Worm (Caenorhabditis elegans): ENCODE measurements around the gene toc-1.

Gene toc-1

DNA sequence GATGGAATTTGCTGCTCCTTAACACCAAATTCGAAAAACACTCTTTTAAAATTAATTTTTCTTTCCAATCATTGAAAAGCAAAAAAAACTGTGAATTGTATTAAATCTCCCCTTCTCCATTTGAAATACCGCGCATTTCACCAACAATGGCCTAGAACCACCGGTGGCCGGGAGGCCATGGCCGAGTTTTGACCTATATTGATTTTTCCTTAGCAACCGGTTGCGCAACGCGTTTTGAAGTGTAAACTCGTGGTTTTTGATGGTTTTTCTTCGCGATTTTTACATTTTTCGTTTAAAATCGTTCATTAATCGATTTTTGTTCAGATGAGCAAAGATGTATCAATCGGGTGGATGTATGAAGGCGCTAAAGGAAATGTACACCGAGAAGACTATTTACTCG lies 33.2 kb downstream of the toc-1 start, which contains the start of gene mog-3 (continued):
- TF ChIP-seq mef-2 (tag; optimal IDR thresholded peaks at IDR 0.05), result no peak

DNA sequence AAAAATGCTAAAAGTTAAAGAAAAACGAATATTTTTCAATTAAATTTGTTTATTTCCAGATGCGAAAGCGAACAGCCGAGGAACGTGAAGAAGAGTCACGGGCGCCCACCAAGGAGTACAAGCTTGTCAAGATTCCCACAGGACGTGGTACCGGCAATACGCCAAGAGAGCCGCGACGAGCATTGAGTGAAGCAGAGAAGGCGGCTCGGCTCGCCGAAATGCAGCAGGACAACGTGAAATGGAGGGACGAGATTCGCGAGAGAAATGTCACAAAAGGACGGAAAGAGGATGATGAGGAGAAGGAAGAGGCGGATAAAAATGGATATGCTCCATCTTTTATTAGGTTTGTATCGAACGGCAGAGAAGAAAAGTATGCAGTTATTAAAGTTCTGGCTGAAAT lies 35.4 kb downstream of the toc-1 start:
- TF ChIP-seq lin-39 (tag; optimal IDR thresholded peaks at IDR 0.05) (no peak), efl-1 (optimal IDR thresholded peaks at IDR 0.05) (no peak), efl-1 (GFP tag; optimal IDR thresholded peaks at IDR 0.05 in 1 of 2) (peak in 1 of 2 experiments; percentile 89)

DNA sequence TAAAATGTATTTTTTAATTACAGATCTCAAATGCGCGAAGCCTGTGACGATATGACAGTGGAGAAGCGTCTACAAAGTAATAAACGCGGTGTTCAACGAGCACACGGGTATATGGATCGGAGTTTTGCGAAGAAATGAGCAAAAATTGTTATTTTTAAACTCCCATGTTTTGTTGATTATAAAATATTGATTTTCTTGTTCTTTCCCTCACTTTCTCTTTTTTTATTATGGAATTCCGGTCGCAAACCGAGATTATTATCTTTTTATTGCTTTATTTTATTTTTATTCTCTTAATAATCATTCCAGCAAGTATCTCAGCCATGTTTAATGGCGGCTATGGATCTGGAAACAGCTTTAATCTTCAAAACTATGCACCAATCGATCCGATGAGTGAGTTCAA lies 35.9 kb downstream of the toc-1 start, which contains the start of gene pqe-1:
TSS of gene pqe-1 (plus strand) at position 301 of the 400 bp plus-strand sequence.
- TF ChIP-seq lsy-2 (tag; optimal IDR thresholded peaks at IDR 0.05), result no peak

DNA sequence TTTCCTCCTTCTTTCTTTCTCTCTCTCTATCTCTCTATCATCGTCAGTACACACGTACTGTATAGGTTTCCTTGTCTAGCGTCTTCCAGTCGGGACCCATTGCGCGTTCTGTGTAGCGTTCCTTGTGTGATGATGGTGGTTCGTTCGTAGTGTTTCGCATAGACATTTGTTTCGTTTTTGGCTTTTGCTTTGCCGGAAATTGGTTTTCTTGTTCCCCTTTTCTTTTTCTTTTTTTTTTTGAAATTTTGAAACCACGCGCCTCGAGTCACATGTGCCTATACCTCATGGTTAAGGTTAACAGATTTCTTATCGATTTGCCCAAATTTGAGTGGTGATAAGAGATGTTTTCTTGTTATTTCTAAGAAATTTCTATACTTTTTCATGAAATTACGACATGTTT lies 43.6 kb downstream of the toc-1 start:
- TF ChIP-seq egl-13 (tag; optimal IDR thresholded peaks at IDR 0.05), result no peak
- no peak for TF ChIP-seq sptf-1 (tag; optimal IDR thresholded peaks at IDR 0.05)
- no peak for TF ChIP-seq ceh-88 (GFP tag; IDR thresholded peaks at IDR 0.05)
- no peak for TF ChIP-seq nhr-47 (tag; optimal IDR thresholded peaks at IDR 0.05)
- TF ChIP-seq mab-9 (GFP tag; IDR thresholded peaks at IDR 0.05), result no peak
- no peak for TF ChIP-seq elt-3 (tag; optimal IDR thresholded peaks at IDR 0.05)
- TF ChIP-seq fkh-4 (tag; optimal IDR thresholded peaks at IDR 0.05; ENCODE audit: borderline replicate concordance), result no peak
- no peak for TF ChIP-seq F16B12.6 (tag; optimal IDR thresholded peaks at IDR 0.05)
- peak in 1 of 2 experiments; percentile 35 for TF ChIP-seq lin-35 (GFP tag; optimal IDR thresholded peaks at IDR 0.05)
- no peak for TF ChIP-seq efl-1 (optimal IDR thresholded peaks at IDR 0.05)
- peak in 1 of 2 experiments; percentile 94 for TF ChIP-seq efl-1 (GFP tag; optimal IDR thresholded peaks at IDR 0.05 in 1 of 2)
- no peak for TF ChIP-seq nhr-77 (tag; optimal IDR thresholded peaks at IDR 0.05)
- TF ChIP-seq nhr-85 (tag), result no peak
- TF ChIP-seq lir-3 (tag; optimal IDR thresholded peaks at IDR 0.05; ENCODE audit: poor library complexity), result no peak
- TF ChIP-seq lin-39 (tag; optimal IDR thresholded peaks at IDR 0.05), result no peak
- TF ChIP-seq alr-1 (tag; optimal IDR thresholded peaks at IDR 0.05; ENCODE audit: borderline replicate concordance), result no peak
- peak; percentile 27 for TF ChIP-seq elt-2 (tag; optimal IDR thresholded peaks at IDR 0.05)
- TF ChIP-seq fkh-10 (GFP tag; optimal IDR thresholded peaks at IDR 0.05), result no peak
- TF ChIP-seq sup-37 (GFP tag; optimal IDR thresholded peaks at IDR 0.05), result no peak
- TF ChIP-seq lsy-2 (tag; optimal IDR thresholded peaks at IDR 0.05), result no peak
- no peak for TF ChIP-seq mep-1 (tag; optimal IDR thresholded peaks at IDR 0.05)
- TF ChIP-seq mef-2 (tag; optimal IDR thresholded peaks at IDR 0.05), result no peak
- no peak for TF ChIP-seq unc-86 (tag; optimal IDR thresholded peaks at IDR 0.05)
- no peak for TF ChIP-seq grh-1 (GFP tag; IDR thresholded peaks at IDR 0.05)
- TF ChIP-seq ceh-90 (tag; optimal IDR thresholded peaks at IDR 0.05), result no peak
- no peak for TF ChIP-seq C34B4.2 (tag; optimal IDR thresholded peaks at IDR 0.05)
- peak in 1 of 2 experiments; percentile 21 for TF ChIP-seq mdl-1 (tag; optimal IDR thresholded peaks at IDR 0.05)
- TF ChIP-seq jun-1 (tag; optimal IDR thresholded peaks at IDR 0.05), result no peak
- no peak for TF ChIP-seq ceh-8 (GFP tag; optimal IDR thresholded peaks at IDR 0.05)
- TF ChIP-seq egl-27 (tag; optimal IDR thresholded peaks at IDR 0.05), result no peak
- 0 out of 2 replicates have a peak, but pooled peaks have one; percentile 16 for TF ChIP-seq nhr-19 (GFP tag; conservative IDR thresholded peaks at IDR 0.05)

DNA sequence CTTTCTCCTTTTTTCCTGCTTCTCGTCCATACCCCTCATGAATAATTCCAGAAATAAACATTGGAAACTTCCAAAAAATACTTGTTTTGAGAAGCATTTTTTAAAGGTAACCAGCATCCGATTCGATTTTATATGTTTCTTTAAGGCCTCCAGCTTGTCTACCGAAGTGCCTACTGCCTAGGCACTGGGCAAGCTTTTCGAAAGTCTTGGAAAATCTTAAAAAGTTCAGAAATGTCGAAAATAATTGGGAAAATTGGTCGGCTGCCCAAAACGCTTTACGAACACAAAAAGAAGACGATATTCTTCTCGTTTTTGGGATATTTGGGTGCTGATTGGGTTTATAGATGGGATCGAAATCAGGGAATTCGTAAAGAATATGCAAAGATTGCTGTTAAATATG lies 46.6 kb downstream of the toc-1 start, which contains the start of gene F52C9.3:
TSS of gene F52C9.3 (plus strand) at position 225 of the 400 bp plus-strand sequence.
- TF ChIP-seq irx-1 (tag; optimal IDR thresholded peaks at IDR 0.05) (no peak), efl-1 (optimal IDR thresholded peaks at IDR 0.05) (no peak), efl-1 (GFP tag; optimal IDR thresholded peaks at IDR 0.05 in 1 of 2) (peak in 1 of 2 experiments; percentile 57), nhr-237 (tag; optimal IDR thresholded peaks at IDR 0.05) (no peak), grh-1 (GFP tag; IDR thresholded peaks at IDR 0.05) (no peak), ama-1 (optimal IDR thresholded peaks at IDR 0.05) (peak; percentile 57), elt-2 (tag; optimal IDR thresholded peaks at IDR 0.05) (peak; percentile 29)

Data from whole organism, L1 larva.